Fruit fly (Drosophila melanogaster) S2 (cell line): ENCODE measurements around the gene Wnt10.

Source experiments
- CG8478 ChIP-seq: fragments of >200 bp; optimal IDR thresholded peaks from 2 replicates; lab custom pipeline; 2018
- CTCF ChIP-seq, 2 experiments: fragments of >200 bp; optimal IDR thresholded peaks; 2 replicates each; lab custom pipeline; 2018

- no peak for TF ChIP-seq CTCF (optimal IDR thresholded peaks at IDR 0.05; lab: Kevin White, UChicago)
- no peak for TF ChIP-seq CG8478 (lab: Kevin White, UChicago)
Observed at dm6 chr2L:7409007-7409406, 45.8 kb downstream of the Wnt10 start.
